Fruit fly (Drosophila melanogaster) whole organism, adult: ENCODE results near the gene CG33271.

Experiments used
- CG11617 ChIP-seq: fragments of 200-800 bp; sonication (Bioruptor generic); optimal IDR thresholded peaks from 2 replicates; lab custom pipeline; 2017; ENCODE audit warnings: mild to moderate bottlenecking, missing biosample characterization, missing genetic modification reagents, missing genetic modification characterization
- CG12768 ChIP-seq: fragments of 200-800 bp; sonication (Bioruptor generic); optimal IDR thresholded peaks from 2 replicates; lab custom pipeline; 2017; ENCODE audit warnings: missing biosample characterization, missing genetic modification characterization, mild to moderate bottlenecking, moderate library complexity, missing genetic modification reagents
- CG14711 ChIP-seq: fragments of 200-800 bp; sonication (Bioruptor generic); optimal IDR thresholded peaks from 2 replicates; lab custom pipeline; 2018; ENCODE audit warnings: missing biosample characterization, mild to moderate bottlenecking, missing genetic modification characterization, moderate library complexity
- CG1620 ChIP-seq: fragments of 200-800 bp; sonication (Bioruptor generic); optimal IDR thresholded peaks from 2 replicates; lab custom pipeline; 2016; ENCODE audit warnings: missing biosample characterization, missing genetic modification characterization
- CG33017 ChIP-seq: fragments of 200-800 bp; sonication (Bioruptor generic); optimal IDR thresholded peaks from 2 replicates; lab custom pipeline; 2018; ENCODE audit warnings: missing biosample characterization, mild to moderate bottlenecking, missing genetic modification characterization, moderate library complexity
- CG5204 ChIP-seq: fragments of 200-800 bp; sonication (Bioruptor generic); optimal IDR thresholded peaks from 2 replicates; lab custom pipeline; 2016; ENCODE audit warnings: missing biosample characterization, missing genetic modification characterization
- CG7045 ChIP-seq: fragments of 200-800 bp; sonication (Bioruptor generic); optimal IDR thresholded peaks from 2 replicates; lab custom pipeline; 2017; ENCODE audit warnings: missing biosample characterization, mild to moderate bottlenecking, missing genetic modification characterization
- CG7101 ChIP-seq: fragments of 200-800 bp; sonication (Bioruptor generic); optimal IDR thresholded peaks from 2 replicates; lab custom pipeline; 2018; ENCODE audit warnings: missing biosample characterization, mild to moderate bottlenecking, missing genetic modification characterization, moderate library complexity
- Clk ChIP-seq: fragments of 200-800 bp; sonication (Bioruptor generic); optimal IDR thresholded peaks from 2 replicates; lab custom pipeline; 2017; ENCODE audit warnings: missing biosample characterization, missing genetic modification characterization
- Crg-1 ChIP-seq: fragments of 200-800 bp; sonication (Bioruptor generic); optimal IDR thresholded peaks from 2 replicates; lab custom pipeline; 2016; ENCODE audit warnings: missing biosample characterization, missing genetic modification characterization
- Hr96 ChIP-seq: fragments of 200-800 bp; sonication (Bioruptor generic); optimal IDR thresholded peaks from 2 replicates; lab custom pipeline; 2016; ENCODE audit warnings: missing biosample characterization, missing genetic modification characterization
- Mnt ChIP-seq: fragments of 200-800 bp; sonication (Bioruptor generic); optimal IDR thresholded peaks from 2 replicates; lab custom pipeline; 2016; ENCODE audit warnings: missing biosample characterization, mild to moderate bottlenecking, missing genetic modification characterization
- bab1 ChIP-seq: fragments of 200-800 bp; sonication (Bioruptor generic); optimal IDR thresholded peaks from 3 replicates; lab custom pipeline; 2019; ENCODE audit warnings: missing biosample characterization, mild to moderate bottlenecking, missing genetic modification characterization, moderate library complexity
- cic ChIP-seq: fragments of 200-800 bp; sonication (Bioruptor generic); optimal IDR thresholded peaks from 2 replicates; lab custom pipeline; 2017; ENCODE audit warnings: missing biosample characterization, mild to moderate bottlenecking, missing genetic modification characterization, moderate library complexity
- cnc ChIP-seq, 2 experiments: fragments of >200 bp; optimal IDR thresholded peaks; 2 replicates each; lab custom pipeline; 2017
- kay ChIP-seq: fragments of 200-800 bp; sonication (Bioruptor generic); peaks from one replicate; lab custom pipeline; 2016; ENCODE audit warnings: missing biosample characterization, missing genetic modification characterization, borderline replicate concordance
- ovo ChIP-seq: fragments of 200-800 bp; sonication (Bioruptor generic); optimal IDR thresholded peaks from 2 replicates; lab custom pipeline; 2016; ENCODE audit warnings: missing biosample characterization, missing genetic modification characterization
- pad ChIP-seq: fragments of 200-800 bp; sonication (Bioruptor generic); optimal IDR thresholded peaks from 3 replicates; lab custom pipeline; 2017; ENCODE audit warnings: missing biosample characterization, missing genetic modification characterization, mild to moderate bottlenecking, moderate library complexity, missing genetic modification reagents
- tj ChIP-seq: fragments of 200-800 bp; sonication (Bioruptor generic); optimal IDR thresholded peaks from 3 replicates; lab custom pipeline; 2017; ENCODE audit warnings: missing biosample characterization, mild to moderate bottlenecking, missing genetic modification characterization, moderate library complexity
- toe ChIP-seq: fragments of 200-800 bp; sonication (Bioruptor generic); optimal IDR thresholded peaks from 2 replicates; lab custom pipeline; 2016; ENCODE audit warnings: missing biosample characterization, missing genetic modification characterization

CG33271 gene

DNA sequence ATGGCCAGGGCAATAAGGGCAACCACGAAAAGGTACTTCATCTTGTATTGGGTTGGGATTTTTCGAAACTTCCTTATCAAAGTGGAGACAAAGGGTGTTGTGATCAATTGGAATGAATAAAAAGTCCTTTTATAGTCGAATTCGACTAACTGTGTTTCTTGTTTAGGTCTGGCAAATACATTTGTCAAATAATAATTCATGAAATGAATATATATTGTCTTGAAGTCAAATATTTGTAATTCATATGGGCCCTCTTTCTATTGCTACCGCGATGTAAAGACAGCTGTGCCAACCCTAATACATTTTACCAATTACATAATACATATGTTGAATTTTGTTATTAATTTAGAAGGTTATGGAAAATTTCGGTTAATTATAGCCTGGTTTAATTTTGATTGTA is at the start of gene CG33271:
CG33271 (minus strand) TSS at position 101 of the 400 bp plus-strand sequence.
- TF ChIP-seq CG7045 (GFP tag; lab: Kevin White, UChicago) (no peak), Clk (GFP tag; lab: Kevin White, UChicago) (no peak), pad (GFP tag; lab: Kevin White, UChicago) (no peak), CG33017 (no peak)

DNA sequence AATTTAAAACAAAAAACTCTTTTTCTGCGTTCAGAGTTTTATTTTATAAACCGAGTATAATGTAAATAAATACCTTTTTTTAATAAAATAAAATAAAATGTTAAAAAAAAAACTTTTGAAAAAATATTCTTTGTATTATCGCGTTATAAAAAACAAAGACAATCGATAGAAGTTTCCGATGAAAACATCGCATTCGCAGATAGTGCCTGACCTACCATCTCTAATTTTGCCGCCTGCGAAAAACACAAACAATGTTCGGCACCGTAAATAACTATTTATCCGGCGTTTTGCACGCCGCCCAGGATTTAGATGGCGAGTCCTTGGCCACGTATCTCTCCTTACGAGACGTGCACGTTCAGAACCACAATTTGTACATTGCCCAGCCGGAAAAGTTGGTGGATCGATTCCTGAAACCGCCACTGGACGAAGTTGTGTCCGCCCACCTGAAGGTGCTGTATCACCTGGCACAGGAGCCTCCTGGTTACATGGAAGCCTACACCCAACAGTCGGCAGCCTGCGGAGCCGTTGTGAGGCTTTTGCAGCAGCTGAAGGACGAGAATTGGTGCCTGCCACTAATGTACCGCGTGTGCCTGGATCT is 49.0 kb upstream of the CG33271 start, which contains the start of gene PCID2:
PCID2 (plus strand) TSS at position 213 of the 598 bp plus-strand sequence.
- no peak for TF ChIP-seq CG7045 (GFP tag; lab: Kevin White, UChicago)
- no peak for TF ChIP-seq kay
- TF ChIP-seq tj (GFP tag; lab: Kevin White, UChicago) = no peak
- no peak for TF ChIP-seq CG11617
- no peak for TF ChIP-seq Mnt (GFP tag; lab: Kevin White, UChicago)
- no peak for TF ChIP-seq CG12768 (GFP tag; lab: Kevin White, UChicago)
- no peak for TF ChIP-seq CG1620 (GFP tag; lab: Kevin White, UChicago)
- no peak for TF ChIP-seq ovo (GFP tag; lab: Kevin White, UChicago)
- TF ChIP-seq CG5204 = no peak
- no peak for TF ChIP-seq cic (GFP tag; lab: Kevin White, UChicago)
- no peak for TF ChIP-seq toe (GFP tag; lab: Kevin White, UChicago)
- TF ChIP-seq CG7101 (tag; lab: Kevin White, UChicago) = no peak
- no peak for TF ChIP-seq Clk (GFP tag; lab: Kevin White, UChicago)
- TF ChIP-seq cnc (optimal IDR thresholded peaks at IDR 0.05; lab: Kevin White, UChicago) = no peak
- no peak for TF ChIP-seq CG14711 (tag; lab: Kevin White, UChicago)

DNA sequence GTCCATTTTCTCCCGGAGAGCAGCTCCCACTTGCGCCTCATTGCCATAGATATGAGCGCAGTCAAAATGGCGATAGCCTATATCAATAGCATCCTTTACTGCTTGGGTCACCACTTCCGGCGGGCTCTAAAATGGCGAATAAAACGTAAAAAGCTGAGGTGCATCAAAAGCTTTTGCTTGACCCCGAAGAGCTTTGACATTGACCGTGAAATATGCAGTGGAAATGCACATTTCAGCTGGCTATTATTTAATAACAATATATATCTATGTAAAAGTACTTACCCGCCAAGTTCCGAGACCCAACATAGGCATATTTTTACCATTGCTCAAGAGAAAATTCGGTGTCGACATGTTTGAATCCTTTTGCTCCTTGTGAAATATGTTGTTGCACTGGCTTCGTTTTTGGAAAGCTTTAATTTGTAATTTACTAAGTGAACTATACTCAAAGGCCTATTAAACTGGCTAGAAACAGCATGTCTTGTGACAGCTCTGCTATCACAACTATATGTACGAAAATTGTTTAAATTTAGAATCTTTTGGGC is 48.4 kb upstream of the CG33271 start, which contains the start of gene CG6083:
CG6083 (minus strand) TSS at position 492 of the 542 bp plus-strand sequence.
- TF ChIP-seq CG5204 (no peak), kay (peak; percentile 67), CG7045 (GFP tag; lab: Kevin White, UChicago) (no peak)

DNA sequence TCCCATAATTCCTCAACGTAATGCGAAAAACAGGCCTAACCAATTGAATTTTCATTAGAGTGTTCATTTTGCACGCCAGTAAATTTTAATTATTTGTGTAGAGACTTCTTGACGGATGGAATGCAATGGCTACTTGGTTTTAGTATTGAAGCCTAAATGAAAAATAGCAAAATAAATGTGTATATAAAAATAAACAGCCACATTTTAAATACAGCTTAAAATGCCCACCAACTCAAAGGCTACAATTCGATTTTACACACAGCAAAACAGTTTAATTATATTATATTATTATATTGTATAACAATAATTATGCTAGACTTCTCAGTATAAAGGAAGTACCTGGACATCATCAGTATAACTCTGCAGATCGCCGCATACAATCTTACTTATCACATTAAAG is 47.0 kb upstream of the CG33271 start, which contains the start of gene Akr1B:
Akr1B (minus strand) TSS at position 101 of the 400 bp plus-strand sequence.
- TF ChIP-seq Crg-1 (GFP tag; lab: Kevin White, UChicago) (no peak), CG1620 (GFP tag; lab: Kevin White, UChicago) (no peak), bab1 (GFP tag; lab: Kevin White, UChicago) (no peak), CG7045 (GFP tag; lab: Kevin White, UChicago) (no peak), cic (GFP tag; lab: Kevin White, UChicago) (no peak), cnc (optimal IDR thresholded peaks at IDR 0.05; lab: Kevin White, UChicago) (no peak), CG33017 (no peak), CG12768 (GFP tag; lab: Kevin White, UChicago) (no peak)

DNA sequence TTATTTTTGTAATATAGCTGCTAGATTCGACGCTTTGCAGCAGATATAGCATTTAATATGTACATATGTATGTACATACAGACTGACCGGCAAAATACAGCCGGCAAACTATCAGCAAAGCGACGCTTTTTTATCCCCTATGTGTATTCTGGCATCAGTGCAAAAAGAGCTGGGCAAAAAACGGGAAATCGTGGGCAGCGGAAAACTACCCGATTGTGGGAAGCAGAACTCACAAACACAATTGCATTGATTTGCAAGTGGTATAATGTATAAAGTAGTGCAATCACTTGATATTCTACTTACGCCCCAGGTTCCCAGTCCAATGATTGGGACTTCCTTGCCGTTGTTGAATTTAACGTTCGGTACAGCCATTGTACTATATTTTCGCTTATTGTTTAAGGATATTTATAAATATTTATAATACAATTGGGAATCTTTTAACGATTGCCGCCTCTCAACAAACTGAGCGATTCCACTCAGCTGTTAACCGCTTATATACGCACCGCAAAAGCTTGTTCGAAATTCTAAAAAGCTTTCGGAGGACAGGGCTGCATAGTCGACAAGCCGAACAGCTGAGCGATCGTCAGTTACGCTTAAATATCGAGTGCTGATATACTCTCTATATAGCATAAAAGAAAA is 46.1 kb upstream of the CG33271 start:
- TF ChIP-seq CG1620 (GFP tag; lab: Kevin White, UChicago) (no peak), Clk (GFP tag; lab: Kevin White, UChicago) (no peak), toe (GFP tag; lab: Kevin White, UChicago) (peak; percentile 10), CG7101 (tag; lab: Kevin White, UChicago) (peak; percentile 57), CG12768 (GFP tag; lab: Kevin White, UChicago) (peak; percentile 30), CG7045 (GFP tag; lab: Kevin White, UChicago) (no peak), bab1 (GFP tag; lab: Kevin White, UChicago) (peak; percentile 75), pad (GFP tag; lab: Kevin White, UChicago) (peak; percentile 27), Mnt (GFP tag; lab: Kevin White, UChicago) (peak; percentile 47), cic (GFP tag; lab: Kevin White, UChicago) (peak; percentile 73), kay (peak; percentile 96), CG14711 (tag; lab: Kevin White, UChicago) (peak; percentile 26), CG11617 (peak; percentile 64), cnc (optimal IDR thresholded peaks at IDR 0.05; lab: Kevin White, UChicago) (no peak), ovo (GFP tag; lab: Kevin White, UChicago) (no peak), Hr96 (GFP tag; lab: Kevin White, UChicago) (no peak), CG5204 (no peak), Crg-1 (GFP tag; lab: Kevin White, UChicago) (no peak), tj (GFP tag; lab: Kevin White, UChicago) (peak; percentile 39), CG33017 (peak; percentile 59)

DNA sequence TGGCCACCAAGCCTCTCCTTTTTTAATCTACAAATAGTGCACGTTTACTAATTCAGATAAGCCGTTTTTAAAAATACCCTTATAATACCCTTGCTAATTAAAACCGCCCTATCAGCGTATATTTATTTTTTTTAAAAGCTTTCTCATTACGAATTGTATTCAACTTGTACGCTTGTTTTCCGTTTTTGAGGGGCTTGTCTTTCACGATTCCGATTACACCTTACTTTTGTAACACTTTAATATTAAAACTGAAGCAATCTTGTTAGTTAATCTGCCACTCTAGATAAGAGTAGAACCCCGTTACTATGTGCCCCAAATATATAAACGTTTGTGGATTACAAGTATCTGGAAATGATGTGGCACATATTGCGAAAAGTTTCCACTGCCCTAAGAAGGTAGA is 45.5 kb upstream of the CG33271 start:
- TF ChIP-seq kay (peak; percentile 84), CG5204 (no peak), tj (GFP tag; lab: Kevin White, UChicago) (peak; percentile 65)
